Worm (Caenorhabditis elegans) whole organism, L3 larva: ENCODE measurements around the gene F52G3.1.

Experiments
- R02D3.7 ChIP-seq: fragments of 150-350 bp; optimal IDR thresholded peaks from 2 replicates; lab custom pipeline; 2014; ENCODE audit warnings: missing biosample characterization, missing genetic modification characterization
- ZK546.5 ChIP-seq: sonication (generic microtip); optimal IDR thresholded peaks from 2 replicates; lab custom pipeline; 2017; ENCODE audit warnings: missing biosample characterization, missing genetic modification characterization
- aly-2 ChIP-seq: fragments of 150-350 bp; optimal IDR thresholded peaks from 2 replicates; lab custom pipeline; 2014; ENCODE audit warnings: missing biosample characterization, missing genetic modification characterization
- ama-1 ChIP-seq: fragments of 150-350 bp; optimal IDR thresholded peaks from 2 replicates; lab custom pipeline; 2018
- ceh-16 ChIP-seq: sonication (generic microtip); optimal IDR thresholded peaks from 2 replicates; lab custom pipeline; 2017; ENCODE audit warnings: missing biosample characterization, missing genetic modification characterization
- ceh-28 ChIP-seq: fragments of 150-350 bp; optimal IDR thresholded peaks from 2 replicates; lab custom pipeline; 2014; ENCODE audit warnings: missing biosample characterization, missing genetic modification reagents, missing genetic modification characterization
- ceh-9 ChIP-seq: sonication (generic microtip); optimal IDR thresholded peaks from 2 replicates; lab custom pipeline; 2018; ENCODE audit warnings: missing biosample characterization, missing genetic modification characterization
- daf-12 ChIP-seq: fragments of 150-350 bp; optimal IDR thresholded peaks from 2 replicates; lab custom pipeline; 2014; ENCODE audit warnings: missing biosample characterization, missing genetic modification reagents, missing genetic modification characterization
- egl-27 ChIP-seq: sonication (generic microtip); optimal IDR thresholded peaks from 4 replicates; lab custom pipeline; 2017; ENCODE audit warnings: missing biosample characterization, missing genetic modification reagents, missing genetic modification characterization
- egl-5 ChIP-seq: fragments of 150-350 bp; optimal IDR thresholded peaks from 2 replicates; lab custom pipeline; 2017; ENCODE audit warnings: missing biosample characterization, missing genetic modification reagents, missing genetic modification characterization, inconsistent platforms
- elt-1 ChIP-seq: fragments of 150-350 bp; optimal IDR thresholded peaks from 2 replicates; lab custom pipeline; 2014; ENCODE audit warnings: missing biosample characterization, missing genetic modification characterization
- elt-2 ChIP-seq: sonication (generic microtip); optimal IDR thresholded peaks from 2 replicates; lab custom pipeline; 2016; ENCODE audit warnings: missing genetic modification reagents, mild to moderate bottlenecking, missing genetic modification characterization, missing compliant biosample characterization
- elt-3 ChIP-seq, 3 experiments: fragments of 150-350 bp in 1 of 3; sonication (generic microtip) in 2 of 3; optimal IDR thresholded peaks; 2 replicates in 2 of 3; 4 replicates in 1 of 3; lab custom pipeline; 2014 to 2017; ENCODE audit warnings: missing biosample characterization in 3 of 3, missing genetic modification characterization in 3 of 3
- eor-1 ChIP-seq, 2 experiments: fragments of 150-350 bp; optimal IDR thresholded peaks; 2 replicates each; lab custom pipeline; 2014 to 2018; ENCODE audit warnings: missing biosample characterization in 2 of 2, missing genetic modification characterization in 2 of 2
- fkh-10 ChIP-seq: sonication (generic microtip); optimal IDR thresholded peaks from 2 replicates; lab custom pipeline; 2017; ENCODE audit warnings: missing biosample characterization, missing genetic modification reagents, missing genetic modification characterization
- fos-1 ChIP-seq: fragments of 150-350 bp; optimal IDR thresholded peaks from 2 replicates; lab custom pipeline; 2014; ENCODE audit warnings: missing biosample characterization, missing genetic modification characterization
- lin-39 ChIP-seq: fragments of 150-350 bp; optimal IDR thresholded peaks from 2 replicates; lab custom pipeline; 2018; ENCODE audit warnings: missing biosample characterization, missing genetic modification reagents, missing genetic modification characterization
- lsy-12 ChIP-seq: sonication (generic microtip); optimal IDR thresholded peaks from 2 replicates; lab custom pipeline; 2016; ENCODE audit warnings: mild to moderate bottlenecking, missing genetic modification characterization, missing compliant biosample characterization
- mdl-1 ChIP-seq: fragments of 150-350 bp; optimal IDR thresholded peaks from 2 replicates; lab custom pipeline; 2014; ENCODE audit warnings: missing biosample characterization, missing genetic modification characterization
- mml-1 ChIP-seq: fragments of 150-350 bp; sonication (generic microtip); optimal IDR thresholded peaks from 3 replicates; lab custom pipeline; 2014; ENCODE audit warnings: missing biosample characterization, missing genetic modification characterization
- nfya-1 ChIP-seq: sonication (generic microtip); optimal IDR thresholded peaks from 2 replicates; lab custom pipeline; 2017; ENCODE audit warnings: missing genetic modification characterization, mild to moderate bottlenecking, missing compliant biosample characterization, antibody characterized with exemption, moderate library complexity; ENCODE audit not compliant: insufficient read depth
- nhr-11 ChIP-seq: fragments of 150-350 bp; optimal IDR thresholded peaks from 2 replicates; lab custom pipeline; 2014; ENCODE audit warnings: missing biosample characterization, missing genetic modification characterization
- nhr-237 ChIP-seq: fragments of 150-350 bp; optimal IDR thresholded peaks from 2 replicates; lab custom pipeline; 2014; ENCODE audit warnings: missing biosample characterization, missing genetic modification characterization
- nhr-25 ChIP-seq: sonication (generic microtip); optimal IDR thresholded peaks from 2 replicates; lab custom pipeline; 2017; ENCODE audit warnings: missing biosample characterization, missing genetic modification characterization
- nhr-28 ChIP-seq: fragments of 150-350 bp; optimal IDR thresholded peaks from 2 replicates; lab custom pipeline; 2014; ENCODE audit warnings: missing biosample characterization, missing genetic modification characterization
- nhr-76 ChIP-seq: fragments of 150-350 bp; sonication (generic microtip); optimal IDR thresholded peaks from 5 replicates; lab custom pipeline; 2014; ENCODE audit warnings: missing biosample characterization, missing genetic modification characterization
- pha-4 ChIP-seq: fragments of 150-350 bp; optimal IDR thresholded peaks from 2 replicates; lab custom pipeline; 2014; ENCODE audit warnings: missing biosample characterization, missing genetic modification reagents, missing genetic modification characterization
- pqm-1 ChIP-seq: fragments of 150-350 bp; optimal IDR thresholded peaks from 2 replicates; lab custom pipeline; 2017; ENCODE audit warnings: missing biosample characterization, missing genetic modification characterization, inconsistent platforms
- unc-62 ChIP-seq: fragments of 150-350 bp; sonication (generic microtip); optimal IDR thresholded peaks from 4 replicates; lab custom pipeline; 2014; ENCODE audit warnings: missing biosample characterization, missing genetic modification reagents, missing genetic modification characterization
- zag-1 ChIP-seq: fragments of 150-350 bp; optimal IDR thresholded peaks from 2 replicates; lab custom pipeline; 2014; ENCODE audit warnings: missing biosample characterization, missing genetic modification characterization
- ztf-4 ChIP-seq: fragments of 150-350 bp; optimal IDR thresholded peaks from 2 replicates; lab custom pipeline; 2014; ENCODE audit warnings: missing biosample characterization, missing genetic modification characterization

Gene F52G3.1

ce11 chrX:16988367-16988766 lies 24.7 kb downstream of the F52G3.1 start:
- no peak for TF ChIP-seq unc-62 (GFP tag; lab: Kevin White, UChicago)
- peak; percentile 34 for TF ChIP-seq egl-5 (tag; lab: Kevin White, UChicago)
- no peak for TF ChIP-seq daf-12
- TF ChIP-seq ztf-4 (tag; lab: Kevin White, UChicago) = no peak
- TF ChIP-seq mml-1 = no peak
- TF ChIP-seq fos-1 (tag; lab: Kevin White, UChicago) = no peak
- TF ChIP-seq lsy-12 = no peak
- peak; percentile 47 for TF ChIP-seq lin-39 (tag; lab: Kevin White, UChicago)
- TF ChIP-seq, all 47 proteins: peak for 2

DNA sequence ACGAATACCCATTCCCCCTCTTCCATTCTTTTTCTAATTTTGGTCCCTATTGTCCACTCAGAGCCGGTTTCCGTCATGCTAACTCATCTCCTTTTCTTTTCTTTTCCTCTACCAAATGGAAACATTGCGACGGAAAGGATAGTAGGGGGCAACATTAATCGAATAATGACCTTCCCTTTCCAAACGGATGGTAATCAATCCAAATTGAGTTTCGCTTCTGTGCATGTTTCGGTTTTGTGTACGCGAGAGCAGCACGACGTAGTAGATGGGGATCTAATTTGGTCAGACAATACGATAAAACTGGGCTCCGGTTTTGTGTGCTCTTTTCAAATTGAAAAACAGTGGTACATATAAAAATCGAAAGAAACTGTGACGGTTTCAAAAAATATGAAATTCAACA lies 27.8 kb downstream of the F52G3.1 start:
- TF ChIP-seq ztf-4 (tag; lab: Kevin White, UChicago) (no peak), mdl-1 (no peak), ceh-28 (no peak), ZK546.5 (no peak), egl-27 (tag; lab: Kevin White, UChicago) (no peak), nhr-11 (tag; lab: Kevin White, UChicago) (no peak), aly-2 (no peak), nhr-237 (tag; lab: Kevin White, UChicago) (no peak), nhr-28 (tag; lab: Kevin White, UChicago) (no peak), zag-1 (tag; lab: Kevin White, UChicago) (peak; percentile 16), daf-12 (no peak), R02D3.7 (tag; lab: Kevin White, UChicago) (no peak), egl-5 (tag; lab: Kevin White, UChicago) (peak; percentile 15), unc-62 (GFP tag; lab: Kevin White, UChicago) (no peak), elt-1 (tag; lab: Kevin White, UChicago) (no peak), eor-1 (tag; optimal IDR thresholded peaks at IDR 0.05; lab: Kevin White, UChicago) (no peak), mml-1 (no peak), nfya-1 (tag; lab: Kevin White, UChicago) (peak; percentile 27), nhr-25 (tag; lab: Kevin White, UChicago) (no peak), nhr-76 (tag; lab: Kevin White, UChicago) (no peak), elt-3 (tag; optimal IDR thresholded peaks at IDR 0.05; lab: Kevin White, UChicago) (no peak)
- TF ChIP-seq, all 47 proteins: peak for 3

DNA sequence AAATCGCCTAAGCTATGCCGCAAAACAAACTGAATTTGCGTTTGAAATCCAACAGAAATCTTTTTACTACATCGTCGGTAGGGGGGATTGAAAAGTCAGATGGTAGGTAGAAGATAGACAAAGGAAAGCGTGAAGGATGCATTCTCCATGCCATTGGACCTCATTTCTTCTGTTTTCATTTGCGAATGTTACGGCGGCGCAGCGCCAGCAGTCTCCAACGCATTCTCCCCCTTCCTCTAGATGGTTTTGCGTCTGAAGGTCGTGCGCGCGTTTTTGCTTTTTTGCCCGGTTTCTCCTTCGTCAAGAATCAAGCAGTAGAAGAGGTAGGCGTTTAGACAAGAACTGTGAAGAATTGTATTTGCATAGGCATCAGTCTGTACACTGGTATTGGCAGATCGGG lies 29.9 kb downstream of the F52G3.1 start:
- TF ChIP-seq aly-2 = no peak
- no peak for TF ChIP-seq ama-1
- TF ChIP-seq R02D3.7 (tag; lab: Kevin White, UChicago) = no peak
- peak; percentile 57 for TF ChIP-seq nhr-25 (tag; lab: Kevin White, UChicago)

ce11 chrX:16994417-16994816 lies 30.7 kb downstream of the F52G3.1 start:
- TF ChIP-seq elt-2 (tag; lab: Kevin White, UChicago) (peak; percentile 12), pha-4 (peak; percentile 66), ceh-28 (no peak)

ce11 chrX:16995149-16995885 lies 31.6 kb downstream of the F52G3.1 start:
- peak; percentile 12 for TF ChIP-seq elt-2 (tag; lab: Kevin White, UChicago)
- TF ChIP-seq ceh-9 (tag; lab: Kevin White, UChicago) = no peak

ce11 chrX:16995886-16996283 lies 32.2 kb downstream of the F52G3.1 start:
- TF ChIP-seq fkh-10 (GFP tag; lab: Kevin White, UChicago) (no peak), pha-4 (peak; percentile 74), elt-2 (tag; lab: Kevin White, UChicago) (peak; percentile 70), ceh-16 (no peak), pqm-1 (tag; lab: Kevin White, UChicago) (peak; percentile 63)
